Worm (Caenorhabditis elegans): ENCODE data around the gene zyx-1.
"Not testable (repeated sequence)": the region's sequence is repeated elsewhere in the genome, so short reads cannot be mapped to it uniquely, and the experiment has no call there.

DNA sequence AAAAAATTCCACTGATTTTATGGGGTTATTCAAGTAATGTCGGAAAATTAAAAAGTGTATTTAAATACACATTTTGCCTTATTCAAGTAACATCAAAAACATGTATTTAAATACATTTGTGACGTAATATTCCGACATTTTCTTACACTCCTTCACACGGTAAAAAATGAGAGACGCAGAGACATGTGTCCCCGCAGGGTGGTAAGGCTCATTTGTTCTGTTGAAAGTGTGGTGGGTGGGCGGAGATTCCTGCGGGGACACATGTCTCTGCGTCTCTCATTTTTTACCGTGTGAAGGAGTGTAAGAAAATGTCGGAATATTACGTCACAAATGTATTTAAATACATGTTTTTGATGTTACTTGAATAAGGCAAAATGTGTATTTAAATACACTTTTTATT lies 40.3 kb upstream of the zyx-1 start:
- TF ChIP-seq flt-1 (GFP tag; IDR thresholded peaks at IDR 0.05), result peak; percentile 81
- not testable (repeated sequence) for TF ChIP-seq hmg-4 (GFP tag; optimal IDR thresholded peaks at IDR 0.05); F13C5.2 (tag; optimal IDR thresholded peaks at IDR 0.05); ama-1 (optimal IDR thresholded peaks at IDR 0.05); ceh-13 (GFP tag; optimal IDR thresholded peaks at IDR 0.05); aly-1 (tag; optimal IDR thresholded peaks at IDR 0.05); B0310.2 (tag; optimal IDR thresholded peaks at IDR 0.05)
